Worm (Caenorhabditis elegans) whole organism, L1 larva: ENCODE results near the gene M176.10.

Experiments
- C34B4.2 ChIP-seq: sonication (generic microtip); optimal IDR thresholded peaks from 2 replicates; lab custom pipeline; 2017; ENCODE audit warnings: mild to moderate bottlenecking, missing genetic modification characterization, missing compliant biosample characterization
- aha-1 ChIP-seq: fragments of 150-350 bp; optimal IDR thresholded peaks from 2 replicates; lab custom pipeline; 2014; ENCODE audit warnings: missing biosample characterization, missing genetic modification characterization
- ama-1 ChIP-seq: fragments of 150-350 bp; optimal IDR thresholded peaks from 2 replicates; lab custom pipeline; 2014
- ceh-90 ChIP-seq: sonication (generic microtip); optimal IDR thresholded peaks from 2 replicates; lab custom pipeline; 2016; ENCODE audit warnings: missing genetic modification characterization, missing compliant biosample characterization
- ces-1 ChIP-seq: fragments of 150-350 bp; optimal IDR thresholded peaks from 2 replicates; lab custom pipeline; 2014; ENCODE audit warnings: missing biosample characterization, missing genetic modification reagents, missing genetic modification characterization
- dsc-1 ChIP-seq: sonication (generic microtip); optimal IDR thresholded peaks from 2 replicates; lab custom pipeline; 2016; ENCODE audit warnings: mild to moderate bottlenecking, missing genetic modification characterization, missing compliant biosample characterization
- efl-1 ChIP-seq, 4 experiments: fragments of 150-350 bp; optimal IDR thresholded peaks in 3 of 4; peaks in 1 of 4; 1 replicate in 1 of 4; 2 replicates in 3 of 4; lab custom pipeline; 2014; ENCODE audit warnings: missing biosample characterization in 2 of 4, missing genetic modification characterization in 2 of 4, missing genetic modification reagents in 2 of 4
- efl-3 ChIP-seq: fragments of 200-800 bp; sonication (Bioruptor generic); optimal IDR thresholded peaks from 2 replicates; lab custom pipeline; 2018; ENCODE audit warnings: mild to moderate bottlenecking, missing genetic modification characterization, missing compliant biosample characterization
- egl-13 ChIP-seq: sonication (generic microtip); optimal IDR thresholded peaks from 2 replicates; lab custom pipeline; 2016; ENCODE audit warnings: missing genotype, missing genetic modification reagents, missing genetic modification characterization, missing compliant biosample characterization
- ets-5 ChIP-seq: fragments of 200-800 bp; sonication (Bioruptor generic); IDR thresholded peaks from 2 replicates; pipeline ENCODE4 v1.3.6; 2022; ENCODE audit warnings: missing genetic modification characterization, missing compliant biosample characterization
- fkh-10 ChIP-seq: sonication (generic microtip); optimal IDR thresholded peaks from 2 replicates; lab custom pipeline; 2017; ENCODE audit warnings: missing biosample characterization, missing genetic modification reagents, missing genetic modification characterization
- fkh-4 ChIP-seq: sonication (generic microtip); optimal IDR thresholded peaks from 2 replicates; lab custom pipeline; 2016; ENCODE audit warnings: missing compliant biosample characterization, missing genetic modification characterization, borderline replicate concordance
- fkh-8 ChIP-seq: sonication (generic microtip); optimal IDR thresholded peaks from 2 replicates; lab custom pipeline; 2016; ENCODE audit warnings: mild to moderate bottlenecking, missing genetic modification characterization, missing compliant biosample characterization
- hlh-4 ChIP-seq: sonication (generic microtip); optimal IDR thresholded peaks from 2 replicates; lab custom pipeline; 2016; ENCODE audit warnings: mild to moderate bottlenecking, missing genetic modification characterization, missing compliant biosample characterization
- hpl-2 ChIP-seq: fragments of 150-350 bp; optimal IDR thresholded peaks from 2 replicates; lab custom pipeline; 2014; ENCODE audit warnings: missing biosample characterization, missing genetic modification reagents, missing genetic modification characterization
- irx-1 ChIP-seq: sonication (generic microtip); optimal IDR thresholded peaks from 2 replicates; lab custom pipeline; 2016; ENCODE audit warnings: missing genetic modification characterization, missing compliant biosample characterization
- isw-1 ChIP-seq: fragments of 200-800 bp; sonication (Bioruptor generic); IDR thresholded peaks from 2 replicates; pipeline ENCODE4 v1.3.6; 2022; ENCODE audit warnings: missing genetic modification characterization, missing compliant biosample characterization
- lin-14 ChIP-seq: fragments of 200-800 bp; sonication (Bioruptor generic); optimal IDR thresholded peaks from 2 replicates; lab custom pipeline; 2018; ENCODE audit warnings: mild to moderate bottlenecking, missing genetic modification characterization, moderate library complexity, missing compliant biosample characterization
- lin-15B ChIP-seq: fragments of 150-350 bp; sonication (generic microtip); optimal IDR thresholded peaks from 3 replicates; lab custom pipeline; 2014; ENCODE audit warnings: missing biosample characterization, missing genetic modification characterization
- mab-9 ChIP-seq: fragments of 200-800 bp; sonication (Bioruptor generic); IDR thresholded peaks from 2 replicates; pipeline ENCODE4 v1.3.6; 2022; ENCODE audit warnings: missing genetic modification reagents, missing genetic modification characterization, missing compliant biosample characterization
- nhr-11 ChIP-seq: fragments of 150-350 bp; optimal IDR thresholded peaks from 2 replicates; lab custom pipeline; 2014; ENCODE audit warnings: missing biosample characterization, missing genetic modification characterization
- nhr-20 ChIP-seq: sonication (generic microtip); optimal IDR thresholded peaks from 2 replicates; lab custom pipeline; 2016; ENCODE audit warnings: mild to moderate bottlenecking, missing genetic modification characterization, missing compliant biosample characterization
- nhr-237 ChIP-seq: fragments of 150-350 bp; optimal IDR thresholded peaks from 2 replicates; lab custom pipeline; 2014; ENCODE audit warnings: missing biosample characterization, missing genetic modification characterization
- nhr-47 ChIP-seq: sonication (generic microtip); optimal IDR thresholded peaks from 2 replicates; lab custom pipeline; 2016; ENCODE audit warnings: mild to moderate bottlenecking, missing genetic modification characterization, moderate library complexity, missing compliant biosample characterization
- nhr-77 ChIP-seq: fragments of 150-350 bp; optimal IDR thresholded peaks from 2 replicates; lab custom pipeline; 2014; ENCODE audit warnings: missing biosample characterization, missing genetic modification characterization
- nhr-85 ChIP-seq: sonication (generic microtip); peaks from one replicate; lab custom pipeline; 2016; ENCODE audit warnings: missing genetic modification characterization, inconsistent platforms, missing compliant biosample characterization
- nhr-90 ChIP-seq: sonication (generic microtip); optimal IDR thresholded peaks from 2 replicates; lab custom pipeline; 2016; ENCODE audit warnings: mild to moderate bottlenecking, missing genetic modification characterization, missing compliant biosample characterization; ENCODE audit not compliant: poor library complexity
- pag-3 ChIP-seq: sonication (generic microtip); optimal IDR thresholded peaks from 2 replicates; lab custom pipeline; 2017; ENCODE audit warnings: missing genetic modification characterization, mild to moderate bottlenecking, missing compliant biosample characterization, antibody characterized with exemption, borderline replicate concordance; ENCODE audit not compliant: insufficient read depth
- pax-3 ChIP-seq: fragments of 200-800 bp; sonication (Bioruptor generic); optimal IDR thresholded peaks from 2 replicates; lab custom pipeline; 2018; ENCODE audit warnings: mild to moderate bottlenecking, missing genetic modification characterization, moderate library complexity, missing compliant biosample characterization
- pqm-1 ChIP-seq: sonication (generic microtip); optimal IDR thresholded peaks from 3 replicates; lab custom pipeline; 2017; ENCODE audit warnings: missing biosample characterization, missing genetic modification characterization
- snu-23 ChIP-seq: sonication (generic microtip); optimal IDR thresholded peaks from 2 replicates; lab custom pipeline; 2016; ENCODE audit warnings: missing genetic modification characterization, missing compliant biosample characterization
- sptf-1 ChIP-seq: fragments of 150-350 bp; optimal IDR thresholded peaks from 2 replicates; lab custom pipeline; 2014; ENCODE audit warnings: missing biosample characterization, missing genetic modification characterization
- sup-37 ChIP-seq: fragments of 200-800 bp; sonication (Bioruptor generic); optimal IDR thresholded peaks from 2 replicates; lab custom pipeline; 2018; ENCODE audit warnings: mild to moderate bottlenecking, missing genetic modification characterization, missing compliant biosample characterization
- swsn-7 ChIP-seq: sonication (generic microtip); optimal IDR thresholded peaks from 2 replicates; lab custom pipeline; 2016; ENCODE audit warnings: missing genetic modification characterization, missing compliant biosample characterization
- tbx-2 ChIP-seq: sonication (generic microtip); optimal IDR thresholded peaks from 2 replicates; lab custom pipeline; 2016; ENCODE audit warnings: missing genetic modification characterization, missing compliant biosample characterization
- unc-130 ChIP-seq: fragments of 150-350 bp; optimal IDR thresholded peaks from 2 replicates; lab custom pipeline; 2017; ENCODE audit warnings: missing biosample characterization, missing genetic modification characterization, inconsistent platforms
- unc-98 ChIP-seq: fragments of 200-800 bp; sonication (Bioruptor generic); IDR thresholded peaks from 2 replicates; pipeline ENCODE4 v1.3.6; 2022; ENCODE audit warnings: missing genetic modification characterization, missing compliant biosample characterization
- xbp-1 ChIP-seq: sonication (generic microtip); optimal IDR thresholded peaks from 2 replicates; lab custom pipeline; 2016; ENCODE audit warnings: missing genetic modification characterization, missing compliant biosample characterization
- zip-4 ChIP-seq: fragments of 200-800 bp; sonication (Bioruptor generic); optimal IDR thresholded peaks from 2 replicates; lab custom pipeline; 2018; ENCODE audit warnings: mild to moderate bottlenecking, missing genetic modification characterization, moderate library complexity, missing compliant biosample characterization

Gene M176.10

DNA sequence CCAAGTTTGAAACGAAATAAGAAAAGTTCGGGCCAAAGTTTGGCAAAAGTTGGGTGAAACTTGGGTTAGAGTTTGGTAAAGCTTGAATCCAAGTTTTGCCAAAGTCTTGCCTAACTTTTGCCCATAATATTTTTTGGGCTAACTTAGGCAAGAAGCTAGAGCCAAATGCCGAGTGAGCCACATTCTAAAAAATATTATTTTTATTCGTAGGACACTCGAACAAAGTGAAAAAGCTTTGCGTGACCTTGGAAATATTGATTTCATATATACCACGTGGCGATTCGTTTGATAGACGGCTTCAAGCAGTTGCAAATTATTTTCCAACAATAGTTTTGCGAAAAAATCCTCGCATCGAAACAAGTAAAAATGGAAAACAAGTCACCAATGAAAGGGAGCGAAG is 22.1 kb downstream of the M176.10 start, which contains the start of gene Y51B9A.5:
Y51B9A.5 (plus strand) TSS at position 301 of the 400 bp plus-strand sequence.
- TF ChIP-seq nhr-11 = no peak
- no peak for TF ChIP-seq unc-130 (tag; lab: Kevin White, UChicago)
- TF ChIP-seq nhr-47 (tag; lab: Kevin White, UChicago) = no peak
- TF ChIP-seq ces-1 (GFP tag; lab: Kevin White, UChicago) = no peak
- no peak for TF ChIP-seq sup-37 (GFP tag; lab: Kevin White, UChicago)
- no peak for TF ChIP-seq fkh-4 (tag; lab: Kevin White, UChicago)
- TF ChIP-seq zip-4 (GFP tag; lab: Kevin White, UChicago) = no peak
- no peak for TF ChIP-seq nhr-85
- no peak for TF ChIP-seq mab-9 (GFP tag; lab: Robert Waterston, UW)
- no peak for TF ChIP-seq pax-3 (tag; lab: Kevin White, UChicago)
- no peak for TF ChIP-seq lin-15B (tag; lab: Kevin White, UChicago)
- no peak for TF ChIP-seq fkh-10
- no peak for TF ChIP-seq unc-98 (GFP tag; lab: Robert Waterston, UW)
- no peak for TF ChIP-seq hlh-4 (tag; lab: Kevin White, UChicago)
- TF ChIP-seq nhr-90 = no peak
- TF ChIP-seq lin-14 (GFP tag; lab: Kevin White, UChicago) = no peak
- TF ChIP-seq, all 84 proteins: peak for 0

DNA sequence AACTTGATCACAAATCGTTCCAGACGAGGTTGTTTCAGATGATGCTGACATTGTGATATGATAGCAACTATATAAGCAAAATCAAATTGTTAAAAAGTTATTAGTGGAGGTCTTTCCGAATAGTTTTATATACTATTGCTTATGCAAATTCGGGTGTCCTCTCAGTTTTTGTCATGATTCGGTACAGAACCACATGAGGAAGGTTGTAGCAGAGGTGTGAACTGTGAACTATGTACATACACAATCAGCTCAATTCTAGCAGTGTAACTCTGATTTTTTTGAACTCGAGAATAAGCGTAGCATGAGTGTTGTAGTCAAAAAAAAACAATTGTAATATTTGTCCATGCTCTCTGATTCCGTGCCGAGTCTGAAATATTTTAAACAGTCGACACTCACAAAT is 22.9 kb downstream of the M176.10 start, which contains the start of gene Y51B9A.6:
Y51B9A.6 (minus strand) TSS at position 101 of the 400 bp plus-strand sequence.
- TF ChIP-seq sptf-1 (tag; lab: Kevin White, UChicago) (no peak), efl-1 (optimal IDR thresholded peaks at IDR 0.05; lab: Kevin White, UChicago) (no peak), efl-1 (GFP tag; optimal IDR thresholded peaks at IDR 0.05 in 1 of 2; lab: Kevin White, UChicago) (peak in 1 of 2 experiments; percentile 58)

DNA sequence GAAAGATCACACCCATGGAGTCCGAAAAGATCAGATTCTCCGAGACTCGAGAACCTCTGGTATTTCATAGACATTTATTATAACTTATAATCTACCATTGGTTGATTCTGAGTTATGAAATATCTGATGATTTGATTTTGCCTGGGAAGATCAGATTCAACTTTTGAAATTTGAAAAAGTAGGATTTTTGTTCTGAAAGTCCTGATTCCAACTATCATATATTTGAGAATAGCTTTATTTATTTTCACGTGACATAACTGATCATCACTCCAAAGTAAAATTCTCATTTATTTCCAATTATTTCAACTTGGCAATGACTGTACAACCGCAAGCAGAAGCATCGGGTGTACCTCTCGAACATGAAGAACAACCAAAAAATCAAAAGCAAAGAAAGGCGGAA is 26.2 kb downstream of the M176.10 start, which contains the start of gene Y51B9A.7:
Y51B9A.7 (plus strand) TSS at position 301 of the 400 bp plus-strand sequence.
- no peak for TF ChIP-seq ets-5 (GFP tag; lab: Robert Waterston, UW)
- TF ChIP-seq unc-130 (tag; lab: Kevin White, UChicago) = no peak
- no peak for TF ChIP-seq snu-23
- TF ChIP-seq egl-13 = no peak
- TF ChIP-seq hpl-2 = no peak
- no peak for TF ChIP-seq xbp-1
- TF ChIP-seq efl-3 (GFP tag; lab: Kevin White, UChicago) = no peak
- no peak for TF ChIP-seq C34B4.2
- no peak for TF ChIP-seq nhr-90
- TF ChIP-seq nhr-85 = no peak
- no peak for TF ChIP-seq fkh-8
- TF ChIP-seq tbx-2 = no peak
- no peak for TF ChIP-seq ces-1 (GFP tag; lab: Kevin White, UChicago)
- no peak for TF ChIP-seq ama-1 (lab: Kevin White, UChicago)
- TF ChIP-seq pag-3 (tag; lab: Kevin White, UChicago) = no peak
- no peak for TF ChIP-seq nhr-77 (tag; lab: Kevin White, UChicago)
- no peak for TF ChIP-seq ceh-90 (tag; lab: Kevin White, UChicago)

DNA sequence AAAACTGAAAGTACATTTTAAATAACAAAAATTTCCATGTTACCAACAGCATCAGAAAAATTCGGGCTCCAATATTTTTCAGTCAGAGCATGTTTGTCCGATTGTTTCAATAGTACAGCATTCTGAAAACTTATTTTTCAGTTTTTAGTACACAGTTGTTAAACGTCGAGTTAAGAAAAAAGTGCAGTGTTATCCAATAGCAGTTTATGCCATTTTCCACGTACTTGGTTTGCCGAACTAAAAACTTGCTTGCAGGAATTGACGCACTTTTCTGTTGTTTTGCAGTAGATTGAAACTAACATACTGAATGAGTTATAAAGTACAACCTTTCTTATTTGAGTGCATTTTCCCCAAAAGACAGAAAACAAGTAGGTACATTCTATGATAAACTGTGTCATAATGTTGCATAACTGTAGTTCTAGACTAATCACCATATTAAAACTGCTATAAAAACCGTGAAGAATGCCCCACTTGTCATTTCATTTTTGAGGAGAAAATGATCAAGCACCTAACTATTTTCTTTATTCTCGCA is 27.5 kb downstream of the M176.10 start, which contains the start of the genes Y51B9A.14 and Y51B9A.8:
Y51B9A.14 (minus strand) TSS at position 101 of the 532 bp plus-strand sequence.
Y51B9A.8 (plus strand) TSS at position 482 of the 532 bp plus-strand sequence.
- TF ChIP-seq aha-1 (tag; lab: Kevin White, UChicago) (no peak), pax-3 (tag; lab: Kevin White, UChicago) (no peak), pqm-1 (no peak), C34B4.2 (no peak), swsn-7 (no peak), fkh-4 (tag; lab: Kevin White, UChicago) (no peak), snu-23 (no peak), irx-1 (tag; lab: Kevin White, UChicago) (no peak), unc-98 (GFP tag; lab: Robert Waterston, UW) (no peak), nhr-20 (tag; lab: Kevin White, UChicago) (no peak), dsc-1 (tag; lab: Kevin White, UChicago) (no peak), nhr-237 (tag; lab: Kevin White, UChicago) (no peak), isw-1 (GFP tag; lab: Robert Waterston, UW) (no peak), fkh-10 (no peak)
